Worm (Caenorhabditis elegans) whole organism, early embryonic: ENCODE data around the gene fkh-9.

Source experiments
- B0310.2 ChIP-seq: sonication (generic microtip); optimal IDR thresholded peaks from 2 replicates; lab custom pipeline; 2016; ENCODE audit warnings: mild to moderate bottlenecking, missing genetic modification characterization, missing compliant biosample characterization
- F13C5.2 ChIP-seq: sonication (generic microtip); optimal IDR thresholded peaks from 2 replicates; lab custom pipeline; 2017; ENCODE audit warnings: mild to moderate bottlenecking, missing genetic modification characterization, inconsistent platforms, missing compliant biosample characterization
- aly-1 ChIP-seq: sonication (generic microtip); optimal IDR thresholded peaks from 2 replicates; lab custom pipeline; 2016; ENCODE audit warnings: missing genetic modification characterization, missing compliant biosample characterization
- ama-1 ChIP-seq: fragments of 150-350 bp; optimal IDR thresholded peaks from 2 replicates; lab custom pipeline; 2014
- ceh-13 ChIP-seq: fragments of 200-800 bp; sonication (Bioruptor generic); optimal IDR thresholded peaks from 2 replicates; lab custom pipeline; 2018; ENCODE audit warnings: mild to moderate bottlenecking, missing genetic modification characterization, missing compliant biosample characterization
- ceh-36 ChIP-seq: sonication (generic microtip); optimal IDR thresholded peaks from 2 replicates; lab custom pipeline; 2016; ENCODE audit warnings: missing genetic modification characterization, inconsistent platforms, missing compliant biosample characterization
- ets-7 ChIP-seq: sonication (generic microtip); optimal IDR thresholded peaks from 2 replicates; lab custom pipeline; 2016; ENCODE audit warnings: missing genotype, missing genetic modification characterization, missing compliant biosample characterization
- flt-1 ChIP-seq: fragments of 200-800 bp; sonication (Bioruptor generic); IDR thresholded peaks from 2 replicates; pipeline ENCODE4 v1.3.6; 2022; ENCODE audit warnings: missing genetic modification characterization, missing compliant biosample characterization
- hmbx-1 ChIP-seq: sonication (generic microtip); optimal IDR thresholded peaks from 2 replicates; lab custom pipeline; 2016; ENCODE audit warnings: mild to moderate bottlenecking, missing genetic modification characterization, missing compliant biosample characterization
- hmg-4 ChIP-seq: fragments of 200-800 bp; sonication (Bioruptor generic); optimal IDR thresholded peaks from 2 replicates; lab custom pipeline; 2018; ENCODE audit warnings: mild to moderate bottlenecking, missing genetic modification characterization, missing compliant biosample characterization
- hnd-1 ChIP-seq: sonication (generic microtip); optimal IDR thresholded peaks from 2 replicates; lab custom pipeline; 2016; ENCODE audit warnings: missing genetic modification characterization, missing compliant biosample characterization
- pes-1 ChIP-seq: fragments of 200-800 bp; sonication (Bioruptor generic); IDR thresholded peaks from 2 replicates; pipeline ENCODE4 v1.3.6; 2022; ENCODE audit warnings: missing genetic modification reagents, missing genetic modification characterization, missing compliant biosample characterization
- scrt-1 ChIP-seq: fragments of 200-800 bp; sonication (Bioruptor generic); IDR thresholded peaks from 2 replicates; pipeline ENCODE4 v1.3.6; 2022; ENCODE audit warnings: missing genetic modification characterization, missing compliant biosample characterization
- sea-1 ChIP-seq: fragments of 200-800 bp; sonication (Bioruptor generic); conservative IDR thresholded peaks from 2 replicates; pipeline ENCODE4 v1.3.6; 2022; ENCODE audit warnings: missing genetic modification characterization, missing compliant biosample characterization
- tbx-11 ChIP-seq: fragments of 200-800 bp; sonication (Bioruptor generic); IDR thresholded peaks from 2 replicates; pipeline ENCODE4 v1.3.6; 2022; ENCODE audit warnings: missing genetic modification characterization, missing compliant biosample characterization
- tbx-37 ChIP-seq: fragments of 200-800 bp; sonication (Bioruptor generic); conservative IDR thresholded peaks from 2 replicates; pipeline ENCODE4 v1.3.6; 2022; ENCODE audit warnings: missing genetic modification reagents, missing genetic modification characterization, missing compliant biosample characterization
- tra-4 ChIP-seq: sonication (generic microtip); optimal IDR thresholded peaks from 2 replicates; lab custom pipeline; 2017; ENCODE audit warnings: missing genetic modification characterization, missing compliant biosample characterization

Gene fkh-9

ce11 chrX:3837752-3838159 is 11.0 kb upstream of the fkh-9 start:
- no peak for TF ChIP-seq hmg-4
- no peak for TF ChIP-seq sea-1 (GFP tag; lab: Robert Waterston, UW)
- TF ChIP-seq tbx-37 (GFP tag; lab: Robert Waterston, UW) = no peak
- no peak for TF ChIP-seq F13C5.2
- no peak for TF ChIP-seq hmbx-1 (tag; lab: Kevin White, UChicago)
- TF ChIP-seq ama-1 (lab: Kevin White, UChicago) = no peak
- TF ChIP-seq tra-4 (tag; lab: Kevin White, UChicago) = no peak
- no peak for TF ChIP-seq ets-7 (tag; lab: Kevin White, UChicago)

ce11 chrX:3835632-3836031 is 8.9 kb upstream of the fkh-9 start:
- TF ChIP-seq hmg-4 (no peak), B0310.2 (tag; lab: Kevin White, UChicago) (no peak), aly-1 (no peak), hmbx-1 (tag; lab: Kevin White, UChicago) (no peak), ceh-36 (tag; lab: Kevin White, UChicago) (no peak), flt-1 (no peak), scrt-1 (GFP tag; lab: Robert Waterston, UW) (no peak), hnd-1 (tag; lab: Kevin White, UChicago) (no peak), tbx-37 (GFP tag; lab: Robert Waterston, UW) (no peak), ceh-13 (no peak), F13C5.2 (no peak), pes-1 (GFP tag; lab: Robert Waterston, UW) (no peak), sea-1 (GFP tag; lab: Robert Waterston, UW) (no peak), ets-7 (tag; lab: Kevin White, UChicago) (no peak)

ce11 chrX:3833964-3834840 is 7.4 kb upstream of the fkh-9 start:
- TF ChIP-seq B0310.2 (tag; lab: Kevin White, UChicago) (no peak), flt-1 (no peak), tbx-11 (no peak), F13C5.2 (no peak), scrt-1 (GFP tag; lab: Robert Waterston, UW) (no peak), aly-1 (no peak), pes-1 (GFP tag; lab: Robert Waterston, UW) (no peak), ama-1 (lab: Kevin White, UChicago) (no peak), hmg-4 (no peak)

- TF ChIP-seq pes-1 (GFP tag; lab: Robert Waterston, UW) = no peak
- no peak for TF ChIP-seq hmbx-1 (tag; lab: Kevin White, UChicago)
- no peak for TF ChIP-seq tbx-11
- no peak for TF ChIP-seq flt-1
- TF ChIP-seq tbx-37 (GFP tag; lab: Robert Waterston, UW) = no peak
- no peak for TF ChIP-seq aly-1
- TF ChIP-seq B0310.2 (tag; lab: Kevin White, UChicago) = no peak
- TF ChIP-seq sea-1 (GFP tag; lab: Robert Waterston, UW) = no peak
- no peak for TF ChIP-seq scrt-1 (GFP tag; lab: Robert Waterston, UW)
- TF ChIP-seq ceh-13 = no peak
These were observed 5.4 kb upstream of the fkh-9 start for ce11 chrX:3832059-3832641.

- no peak for TF ChIP-seq hmbx-1 (tag; lab: Kevin White, UChicago)
- TF ChIP-seq flt-1 = no peak
- TF ChIP-seq tra-4 (tag; lab: Kevin White, UChicago) = no peak
- TF ChIP-seq scrt-1 (GFP tag; lab: Robert Waterston, UW) = no peak
- TF ChIP-seq B0310.2 (tag; lab: Kevin White, UChicago) = no peak
- no peak for TF ChIP-seq aly-1
- TF ChIP-seq pes-1 (GFP tag; lab: Robert Waterston, UW) = no peak
- TF ChIP-seq hnd-1 (tag; lab: Kevin White, UChicago) = no peak
- no peak for TF ChIP-seq sea-1 (GFP tag; lab: Robert Waterston, UW)
- TF ChIP-seq ama-1 (lab: Kevin White, UChicago) = no peak
- TF ChIP-seq tbx-37 (GFP tag; lab: Robert Waterston, UW) = no peak
- no peak for TF ChIP-seq ceh-13
- no peak for TF ChIP-seq ets-7 (tag; lab: Kevin White, UChicago)
- no peak for TF ChIP-seq ceh-36 (tag; lab: Kevin White, UChicago)
- TF ChIP-seq F13C5.2 = no peak
- TF ChIP-seq hmg-4 = no peak
- TF ChIP-seq tbx-11 = no peak
These were observed 4.1 kb upstream of the fkh-9 start for ce11 chrX:3830872-3831271.

ce11 chrX:3829605-3830004 is 2.8 kb upstream of the fkh-9 start:
- TF ChIP-seq ceh-13 (no peak), ama-1 (lab: Kevin White, UChicago) (no peak), flt-1 (no peak), tbx-37 (GFP tag; lab: Robert Waterston, UW) (no peak), tra-4 (tag; lab: Kevin White, UChicago) (no peak)

- no peak for TF ChIP-seq hnd-1 (tag; lab: Kevin White, UChicago)
- TF ChIP-seq pes-1 (GFP tag; lab: Robert Waterston, UW) = no peak
- no peak for TF ChIP-seq tbx-11
- TF ChIP-seq ceh-36 (tag; lab: Kevin White, UChicago) = no peak
- no peak for TF ChIP-seq ceh-13
- no peak for TF ChIP-seq scrt-1 (GFP tag; lab: Robert Waterston, UW)
- no peak for TF ChIP-seq tra-4 (tag; lab: Kevin White, UChicago)
- no peak for TF ChIP-seq ets-7 (tag; lab: Kevin White, UChicago)
- no peak for TF ChIP-seq B0310.2 (tag; lab: Kevin White, UChicago)
- no peak for TF ChIP-seq sea-1 (GFP tag; lab: Robert Waterston, UW)
- no peak for TF ChIP-seq hmg-4
- TF ChIP-seq hmbx-1 (tag; lab: Kevin White, UChicago) = no peak
- TF ChIP-seq ama-1 (lab: Kevin White, UChicago) = no peak
These were observed 1.9 kb upstream of the fkh-9 start for ce11 chrX:3828598-3829204.
